Worm (Caenorhabditis elegans) whole organism, L4 larva: ENCODE data around the gene ttr-15.

Source experiments
- ceh-28 ChIP-seq: fragments of 150-350 bp; optimal IDR thresholded peaks from 2 replicates; lab custom pipeline; 2014; ENCODE audit warnings: missing biosample characterization, missing genetic modification reagents, missing genetic modification characterization
- nhr-237 ChIP-seq: sonication (generic microtip); optimal IDR thresholded peaks from 2 replicates; lab custom pipeline; 2017; ENCODE audit warnings: missing biosample characterization, missing genetic modification characterization
- pha-4 ChIP-seq, 2 experiments: fragments of 150-350 bp in 1 of 2; fragments of 200-800 bp in 1 of 2; sonication (Bioruptor generic) in 1 of 2; IDR thresholded peaks in 1 of 2; optimal IDR thresholded peaks in 1 of 2; 2 replicates each; pipeline versions ENCODE4 v1.3.6 to Lab custom; 2014 to 2022; ENCODE audit warnings: missing genetic modification characterization in 2 of 2, missing genetic modification reagents in 2 of 2, missing biosample characterization in 1 of 2, missing compliant biosample characterization in 1 of 2
- snpc-4 ChIP-seq: fragments of 150-350 bp; optimal IDR thresholded peaks from 2 replicates; lab custom pipeline; 2014; ENCODE audit warnings: missing biosample characterization, missing genetic modification characterization
- unc-39 ChIP-seq: sonication (generic microtip); optimal IDR thresholded peaks from 2 replicates; lab custom pipeline; 2017; ENCODE audit warnings: missing biosample characterization, missing genetic modification characterization

- no peak for TF ChIP-seq unc-39 (tag; lab: Kevin White, UChicago)
- TF ChIP-seq snpc-4 = no peak
- TF ChIP-seq pha-4 (GFP tag; IDR thresholded peaks at IDR 0.05; lab: Robert Waterston, UW) = no peak
- TF ChIP-seq pha-4 (tag; optimal IDR thresholded peaks at IDR 0.05; lab: Kevin White, UChicago) = no peak
- no peak for TF ChIP-seq nhr-237
- TF ChIP-seq ceh-28 = no peak
Measured at ce11 chrIII:10364656-10365055, 27.0 kb downstream of the ttr-15 start, which contains the start of gene tbc-8.
